Worm (Caenorhabditis elegans) whole organism, L1 larva: ENCODE measurements around the gene rpm-1.

ENCODE experiments used
- ama-1 ChIP-seq: fragments of 150-350 bp; optimal IDR thresholded peaks from 2 replicates; lab custom pipeline; 2014
- egl-13 ChIP-seq: sonication (generic microtip); optimal IDR thresholded peaks from 2 replicates; lab custom pipeline; 2016; ENCODE audit warnings: missing genotype, missing genetic modification reagents, missing genetic modification characterization, missing compliant biosample characterization
- egl-27 ChIP-seq, 2 experiments: fragments of 150-350 bp in 1 of 2; sonication (generic microtip); optimal IDR thresholded peaks; 3 replicates each; lab custom pipeline; 2017 to 2018; ENCODE audit warnings: missing biosample characterization in 2 of 2, missing genetic modification characterization in 2 of 2, missing genetic modification reagents in 2 of 2

DNA sequence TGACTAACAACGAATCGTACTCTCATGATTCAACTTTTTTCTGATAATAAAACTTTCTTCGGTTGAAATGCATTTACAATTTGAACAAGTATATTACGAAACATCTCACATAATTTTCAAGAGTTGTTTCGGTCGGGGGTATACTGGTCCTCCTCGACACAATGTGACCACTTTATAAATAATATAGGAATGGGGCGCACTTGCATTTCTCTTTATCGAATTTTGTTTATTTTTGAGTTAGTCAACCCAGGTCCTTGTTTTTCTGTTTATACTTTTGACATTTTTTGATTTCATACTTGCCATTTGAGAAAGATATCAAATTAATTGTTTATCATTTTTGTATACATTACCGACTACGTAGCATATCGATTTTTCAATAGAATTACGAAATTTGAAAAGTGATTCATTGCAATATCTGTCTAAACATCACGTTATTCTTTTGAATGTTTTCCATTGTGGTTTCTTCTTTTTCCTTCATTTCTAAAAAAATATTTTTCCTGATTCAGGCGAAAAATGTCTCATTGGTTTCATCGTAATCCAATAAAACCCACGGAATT lies 45.9 kb downstream of the rpm-1 start, which contains the start of gene B0507.2:
- TF ChIP-seq ama-1 (lab: Kevin White, UChicago) (no peak), egl-27 (tag; optimal IDR thresholded peaks at IDR 0.05; lab: Kevin White, UChicago) (no peak), egl-13 (tag; lab: Kevin White, UChicago) (no peak)
